Fruit fly (Drosophila melanogaster) whole organism, embryonic: ENCODE results near the gene Snx6.
A peak's percentile ranks its signal among the peaks of the same experiment; 100 is the strongest.

ENCODE experiments used
- Ada2b ChIP-seq: fragments of 200-800 bp; sonication (Bioruptor generic); IDR thresholded peaks from 2 replicates; pipeline ENCODE4 v1.3.6; 2022; ENCODE audit warnings: missing biosample characterization, missing genetic modification characterization
- Atf6 ChIP-seq: fragments of 200-800 bp; sonication (Bioruptor generic); IDR thresholded peaks from 2 replicates; pipeline ENCODE4 v1.3.6; 2022; ENCODE audit warnings: missing biosample characterization, missing genetic modification characterization
- CG10959 ChIP-seq: fragments of 200-800 bp; sonication (Bioruptor generic); IDR thresholded peaks from 2 replicates; pipeline ENCODE4 v1.3.6; 2022; ENCODE audit warnings: missing biosample characterization, missing genetic modification characterization
- CG11456 ChIP-seq: fragments of 200-800 bp; sonication (Bioruptor generic); IDR thresholded peaks from 3 replicates; pipeline ENCODE4 v1.3.6; 2022; ENCODE audit warnings: missing biosample characterization, missing genetic modification characterization
- CG11504 ChIP-seq: fragments of 200-800 bp; sonication (Bioruptor generic); optimal IDR thresholded peaks from 3 replicates; lab custom pipeline; 2019; ENCODE audit warnings: missing biosample characterization, mild to moderate bottlenecking, missing genetic modification characterization, moderate library complexity
- CG11696 ChIP-seq: fragments of 200-800 bp; sonication (Bioruptor generic); IDR thresholded peaks from 2 replicates; pipeline ENCODE4 v1.3.6; 2022; ENCODE audit warnings: missing biosample characterization, missing genetic modification characterization
- CG12299 ChIP-seq: fragments of 200-800 bp; sonication (Bioruptor generic); optimal IDR thresholded peaks from 2 replicates; lab custom pipeline; 2018; ENCODE audit warnings: missing biosample characterization, mild to moderate bottlenecking, missing genetic modification characterization
- CG12391 ChIP-seq: fragments of 200-800 bp; sonication (Bioruptor generic); optimal IDR thresholded peaks from 3 replicates; lab custom pipeline; 2018; ENCODE audit warnings: missing biosample characterization, mild to moderate bottlenecking, missing genetic modification characterization, moderate library complexity
- CG12659 ChIP-seq: fragments of 200-800 bp; sonication (Bioruptor generic); optimal IDR thresholded peaks from 3 replicates; lab custom pipeline; 2017; ENCODE audit warnings: mild to moderate bottlenecking, missing biosample characterization, missing genetic modification reagents, missing genetic modification characterization
- CG15514 ChIP-seq: fragments of 200-800 bp; sonication (Bioruptor generic); optimal IDR thresholded peaks from 3 replicates; lab custom pipeline; 2017; ENCODE audit warnings: missing biosample characterization, missing genetic modification characterization, mild to moderate bottlenecking, moderate library complexity, missing genetic modification reagents
- CG17186 ChIP-seq: fragments of 200-800 bp; sonication (Bioruptor generic); optimal IDR thresholded peaks from 3 replicates; lab custom pipeline; 2017; ENCODE audit warnings: missing biosample characterization, missing genetic modification reagents, missing genetic modification characterization
- CG18619 ChIP-seq: fragments of 200-800 bp; sonication (Bioruptor generic); optimal IDR thresholded peaks from 3 replicates; lab custom pipeline; 2017; ENCODE audit warnings: missing biosample characterization, mild to moderate bottlenecking, missing genetic modification characterization
- CG3838 ChIP-seq: fragments of 200-800 bp; sonication (Bioruptor generic); optimal IDR thresholded peaks from 3 replicates; lab custom pipeline; 2016; ENCODE audit warnings: missing biosample characterization, missing genetic modification characterization
- CG4730 ChIP-seq: fragments of 200-800 bp; sonication (Bioruptor generic); IDR thresholded peaks from 2 replicates; pipeline ENCODE4 v1.3.6; 2022; ENCODE audit warnings: missing biosample characterization, missing genetic modification characterization
- CG5245 ChIP-seq: fragments of 200-800 bp; sonication (Bioruptor generic); optimal IDR thresholded peaks from 3 replicates; lab custom pipeline; 2016; ENCODE audit warnings: missing biosample characterization, missing genetic modification characterization
- CG6272 ChIP-seq: fragments of 200-800 bp; sonication (Bioruptor generic); IDR thresholded peaks from 2 replicates; pipeline ENCODE4 v1.3.6; 2022; ENCODE audit warnings: missing biosample characterization, missing genetic modification characterization
- CG9727 ChIP-seq: fragments of 200-800 bp; sonication (Bioruptor generic); optimal IDR thresholded peaks from 3 replicates; lab custom pipeline; 2017; ENCODE audit warnings: missing biosample characterization, mild to moderate bottlenecking, missing genetic modification characterization
- CG9876 ChIP-seq: fragments of 200-800 bp; sonication (Bioruptor generic); optimal IDR thresholded peaks from 2 replicates; lab custom pipeline; 2016; ENCODE audit warnings: missing biosample characterization, missing genetic modification characterization
- Dip2 ChIP-seq: fragments of 200-800 bp; sonication (Bioruptor generic); IDR thresholded peaks from 2 replicates; pipeline ENCODE4 v1.3.6; 2022; ENCODE audit warnings: missing biosample characterization, missing genetic modification characterization
- E2f2 ChIP-seq: fragments of 200-800 bp; sonication (Bioruptor generic); IDR thresholded peaks from 2 replicates; pipeline ENCODE4 v1.3.6; 2022; ENCODE audit warnings: missing biosample characterization, missing genetic modification characterization
- Ets97D ChIP-seq: fragments of 200-800 bp; sonication (Bioruptor generic); optimal IDR thresholded peaks from 3 replicates; lab custom pipeline; 2016; ENCODE audit warnings: missing biosample characterization, missing genetic modification characterization
- HmgD ChIP-seq: fragments of 200-800 bp; sonication (Bioruptor generic); optimal IDR thresholded peaks from 3 replicates; lab custom pipeline; 2016; ENCODE audit warnings: missing biosample characterization, missing genetic modification characterization
- Hmr ChIP-seq: fragments of 200-800 bp; sonication (Bioruptor generic); optimal IDR thresholded peaks from 3 replicates; lab custom pipeline; 2017; ENCODE audit warnings: mild to moderate bottlenecking, missing biosample characterization, missing genetic modification reagents, missing genetic modification characterization
- Lhr ChIP-seq: fragments of 200-800 bp; sonication (Bioruptor generic); optimal IDR thresholded peaks from 3 replicates; lab custom pipeline; 2017; ENCODE audit warnings: mild to moderate bottlenecking, missing biosample characterization, missing genetic modification reagents, missing genetic modification characterization
- Max ChIP-seq: fragments of 200-800 bp; sonication (Bioruptor generic); optimal IDR thresholded peaks from 2 replicates; lab custom pipeline; 2016; ENCODE audit warnings: missing biosample characterization, mild to moderate bottlenecking, missing genetic modification characterization
- Side ChIP-seq: fragments of 200-800 bp; sonication (Bioruptor generic); optimal IDR thresholded peaks from 2 replicates; lab custom pipeline; 2016; ENCODE audit warnings: missing biosample characterization, missing genetic modification characterization
- Stat92E ChIP-seq, 3 experiments: fragments of >200 bp in 2 of 3; fragments of 200-800 bp in 1 of 3; sonication (Bioruptor generic) in 1 of 3; optimal IDR thresholded peaks; 2 replicates each; lab custom pipeline; 2017 to 2019; ENCODE audit warnings: missing biosample characterization in 3 of 3, missing genetic modification characterization in 3 of 3, mild to moderate bottlenecking in 1 of 3, moderate library complexity in 1 of 3
- Xrp1 ChIP-seq: fragments of 200-800 bp; sonication (Bioruptor generic); IDR thresholded peaks from 2 replicates; pipeline ENCODE4 v1.3.6; 2022; ENCODE audit warnings: missing biosample characterization, missing genetic modification characterization
- bowl ChIP-seq: fragments of 200-800 bp; sonication (Bioruptor generic); IDR thresholded peaks from 2 replicates; pipeline ENCODE4 v1.3.6; 2022; ENCODE audit warnings: missing biosample characterization, missing genetic modification characterization
- crc ChIP-seq: fragments of 200-800 bp; sonication (Bioruptor generic); optimal IDR thresholded peaks from 2 replicates; lab custom pipeline; 2016; ENCODE audit warnings: missing biosample characterization, missing genetic modification characterization
- crp ChIP-seq, 2 experiments: fragments of 200-800 bp; sonication (Bioruptor generic); optimal IDR thresholded peaks; 2 replicates in 1 of 2; 3 replicates in 1 of 2; lab custom pipeline; 2017; ENCODE audit warnings: missing biosample characterization in 2 of 2, missing genetic modification characterization in 2 of 2, mild to moderate bottlenecking in 1 of 2, moderate library complexity in 1 of 2
- dan ChIP-seq: fragments of 200-800 bp; sonication (Bioruptor generic); IDR thresholded peaks from 2 replicates; pipeline ENCODE4 v1.3.6; 2022; ENCODE audit warnings: missing biosample characterization, missing genetic modification characterization
- emc ChIP-seq: fragments of 200-800 bp; sonication (Bioruptor generic); optimal IDR thresholded peaks from 2 replicates; lab custom pipeline; 2016; ENCODE audit warnings: missing biosample characterization, missing genetic modification characterization
- h ChIP-seq: fragments of >200 bp; optimal IDR thresholded peaks from 2 replicates; lab custom pipeline; 2017
- hth ChIP-seq: fragments of >200 bp; optimal IDR thresholded peaks from 2 replicates; lab custom pipeline; 2017; ENCODE audit warnings: inconsistent platforms
- inv ChIP-seq: fragments of 200-800 bp; sonication (Bioruptor generic); IDR thresholded peaks from 2 replicates; pipeline ENCODE4 v1.3.6; 2022; ENCODE audit warnings: missing biosample characterization, missing genetic modification characterization; ENCODE audit not compliant: partially characterized antibody
- ken ChIP-seq: fragments of 200-800 bp; sonication (Bioruptor generic); IDR thresholded peaks from 3 replicates; pipeline ENCODE4 v1.3.6; 2022; ENCODE audit warnings: missing biosample characterization, missing genetic modification characterization
- nerfin-2 ChIP-seq: fragments of 200-800 bp; sonication (Bioruptor generic); IDR thresholded peaks from 2 replicates; pipeline ENCODE4 v1.3.6; 2022; ENCODE audit warnings: missing biosample characterization, missing genetic modification characterization; ENCODE audit not compliant: partially characterized antibody
- oc ChIP-seq: fragments of 200-800 bp; sonication (Bioruptor generic); optimal IDR thresholded peaks from 2 replicates; lab custom pipeline; 2018; ENCODE audit warnings: missing biosample characterization, mild to moderate bottlenecking, missing genetic modification characterization, moderate library complexity
- org-1 ChIP-seq: fragments of 200-800 bp; sonication (Bioruptor generic); optimal IDR thresholded peaks from 2 replicates; lab custom pipeline; 2017; ENCODE audit warnings: missing biosample characterization, missing genetic modification characterization
- pan ChIP-seq, 4 experiments: fragments of >200 bp in 3 of 4; fragments of 200-800 bp in 1 of 4; sonication (Bioruptor generic) in 1 of 4; optimal IDR thresholded peaks in 3 of 4; IDR thresholded peaks in 1 of 4; 2 replicates each; pipeline versions ENCODE4 v1.3.6 to Lab custom; 2017 to 2022; ENCODE audit warnings: missing biosample characterization in 2 of 4, missing genetic modification characterization in 2 of 4, mixed read lengths in 1 of 4
- ranshi ChIP-seq: fragments of 200-800 bp; sonication (Bioruptor generic); IDR thresholded peaks from 2 replicates; pipeline ENCODE4 v1.3.6; 2022; ENCODE audit warnings: missing biosample characterization, missing genetic modification characterization
- schlank ChIP-seq: fragments of 200-800 bp; sonication (Bioruptor generic); optimal IDR thresholded peaks from 2 replicates; lab custom pipeline; 2018; ENCODE audit warnings: missing biosample characterization, mild to moderate bottlenecking, missing genetic modification characterization
- sim ChIP-seq: fragments of 200-800 bp; sonication (Bioruptor generic); IDR thresholded peaks from 2 replicates; pipeline ENCODE4 v1.3.6; 2022; ENCODE audit warnings: missing biosample characterization, missing genetic modification characterization
- sima ChIP-seq: fragments of 200-800 bp; sonication (Bioruptor generic); optimal IDR thresholded peaks from 2 replicates; lab custom pipeline; 2016; ENCODE audit warnings: missing biosample characterization, missing genetic modification characterization
- sisA ChIP-seq: fragments of 200-800 bp; sonication (Bioruptor generic); IDR thresholded peaks from 2 replicates; pipeline ENCODE4 v1.3.6; 2022; ENCODE audit warnings: missing biosample characterization, missing genetic modification characterization
- slp2 ChIP-seq: fragments of 200-800 bp; sonication (Bioruptor generic); optimal IDR thresholded peaks from 2 replicates; lab custom pipeline; 2016; ENCODE audit warnings: missing biosample characterization, missing genetic modification characterization
- tup ChIP-seq: fragments of 200-800 bp; sonication (Bioruptor generic); optimal IDR thresholded peaks from 2 replicates; lab custom pipeline; 2016; ENCODE audit warnings: missing biosample characterization, mild to moderate bottlenecking, missing genetic modification characterization, moderate library complexity
- usp ChIP-seq: fragments of >200 bp; optimal IDR thresholded peaks from 2 replicates; lab custom pipeline; 2017; ENCODE audit warnings: missing biosample characterization, missing genetic modification characterization
- z ChIP-seq: fragments of 200-800 bp; sonication (Bioruptor generic); IDR thresholded peaks from 3 replicates; pipeline ENCODE4 v1.3.6; 2022; ENCODE audit warnings: missing biosample characterization, missing genetic modification characterization

Snx6 gene

dm6 chr2L:8204996-8205567 lies 15.5 kb downstream of the Snx6 start, which contains the start of gene SLC5A11 (continued):
- TF ChIP-seq schlank (tag; lab: Kevin White, UChicago) (peak; percentile 70), CG9727 (GFP tag; lab: Kevin White, UChicago) (peak; percentile 99), sima (GFP tag; lab: Kevin White, UChicago) (peak; percentile 96), HmgD (GFP tag; lab: Kevin White, UChicago) (no peak), Hmr (peak; percentile 98), ranshi (peak; percentile 89), CG3838 (GFP tag; lab: Kevin White, UChicago) (peak; percentile 97), Atf6 (GFP tag; lab: Robert Waterston, UW) (peak; percentile 100), CG5245 (GFP tag; lab: Kevin White, UChicago) (peak; percentile 99), CG15514 (GFP tag; lab: Kevin White, UChicago) (peak; percentile 92), crc (GFP tag; lab: Kevin White, UChicago) (peak; percentile 83), pan (optimal IDR thresholded peaks at IDR 0.05; lab: Kevin White, UChicago) (no peak), pan (GFP tag; optimal IDR thresholded peaks at IDR 0.05 in 1 of 2, IDR thresholded peaks at IDR 0.05 in 1 of 2) (peak in 1 of 2 experiments; percentile 98), emc (GFP tag; lab: Kevin White, UChicago) (peak; percentile 98), usp (GFP tag; lab: Kevin White, UChicago) (no peak), org-1 (GFP tag; lab: Kevin White, UChicago) (peak; percentile 100), CG17186 (peak; percentile 75), Lhr (GFP tag; lab: Kevin White, UChicago) (peak; percentile 67), CG11456 (GFP tag; lab: Robert Waterston, UW) (peak; percentile 96), sisA (peak; percentile 99), Xrp1 (GFP tag; lab: Robert Waterston, UW) (peak; percentile 97), Dip2 (GFP tag; lab: Robert Waterston, UW) (peak; percentile 61; the same call in 1 of the 2 replicates), oc (tag; lab: Kevin White, UChicago) (peak; percentile 83), sim (GFP tag; lab: Robert Waterston, UW) (peak; percentile 94), Max (peak; percentile 100), inv (GFP tag; lab: Robert Waterston, UW) (no peak), E2f2 (peak; percentile 75), ken (peak; percentile 93), CG6272 (GFP tag; lab: Robert Waterston, UW) (peak; percentile 93), tup (GFP tag; lab: Kevin White, UChicago) (peak; percentile 97), CG12391 (tag; lab: Kevin White, UChicago) (peak; percentile 98), dan (GFP tag; lab: Robert Waterston, UW) (peak; percentile 49), Side (peak; percentile 58), CG10959 (GFP tag; lab: Robert Waterston, UW) (no peak), bowl (GFP tag; lab: Robert Waterston, UW) (peak; percentile 82; the same call in 1 of the 2 replicates), Stat92E (GFP tag; optimal IDR thresholded peaks at IDR 0.05; lab: Kevin White, UChicago) (peak in 1 of 3 experiments; percentile 98), CG18619 (GFP tag; lab: Kevin White, UChicago) (peak; percentile 92), Ada2b (peak; percentile 79), nerfin-2 (GFP tag; lab: Robert Waterston, UW) (no peak), CG9876 (GFP tag; lab: Kevin White, UChicago) (peak; percentile 54), CG4730 (GFP tag; lab: Robert Waterston, UW) (peak; percentile 96), CG12659 (GFP tag; lab: Kevin White, UChicago) (peak; percentile 96), hth (lab: Kevin White, UChicago) (no peak), slp2 (GFP tag; lab: Kevin White, UChicago) (peak; percentile 61), CG11504 (tag; lab: Kevin White, UChicago) (peak; percentile 93), CG11696 (peak; percentile 92), crp (GFP tag; optimal IDR thresholded peaks at IDR 0.05; lab: Kevin White, UChicago) (peak in 1 of 2 experiments; percentile 71), CG12299 (tag; lab: Kevin White, UChicago) (peak; percentile 85), Ets97D (GFP tag; lab: Kevin White, UChicago) (peak; percentile 96), z (GFP tag; lab: Robert Waterston, UW) (0 out of 3 replicates have a peak, but pooled peaks have one; percentile 63), h (lab: Kevin White, UChicago) (no peak)
